Fruit fly (Drosophila melanogaster) whole organism, adult: ENCODE results near the gene Galt.

ENCODE experiments used
- CG11617 ChIP-seq: fragments of 200-800 bp; sonication (Bioruptor generic); optimal IDR thresholded peaks from 2 replicates; lab custom pipeline; 2017; ENCODE audit warnings: mild to moderate bottlenecking, missing biosample characterization, missing genetic modification reagents, missing genetic modification characterization
- CG12768 ChIP-seq: fragments of 200-800 bp; sonication (Bioruptor generic); optimal IDR thresholded peaks from 2 replicates; lab custom pipeline; 2017; ENCODE audit warnings: missing biosample characterization, missing genetic modification characterization, mild to moderate bottlenecking, moderate library complexity, missing genetic modification reagents
- CG14711 ChIP-seq: fragments of 200-800 bp; sonication (Bioruptor generic); optimal IDR thresholded peaks from 2 replicates; lab custom pipeline; 2018; ENCODE audit warnings: missing biosample characterization, mild to moderate bottlenecking, missing genetic modification characterization, moderate library complexity
- CG1620 ChIP-seq: fragments of 200-800 bp; sonication (Bioruptor generic); optimal IDR thresholded peaks from 2 replicates; lab custom pipeline; 2016; ENCODE audit warnings: missing biosample characterization, missing genetic modification characterization
- CG33017 ChIP-seq: fragments of 200-800 bp; sonication (Bioruptor generic); optimal IDR thresholded peaks from 2 replicates; lab custom pipeline; 2018; ENCODE audit warnings: missing biosample characterization, mild to moderate bottlenecking, missing genetic modification characterization, moderate library complexity
- CG5204 ChIP-seq: fragments of 200-800 bp; sonication (Bioruptor generic); optimal IDR thresholded peaks from 2 replicates; lab custom pipeline; 2016; ENCODE audit warnings: missing biosample characterization, missing genetic modification characterization
- CG7045 ChIP-seq: fragments of 200-800 bp; sonication (Bioruptor generic); optimal IDR thresholded peaks from 2 replicates; lab custom pipeline; 2017; ENCODE audit warnings: missing biosample characterization, mild to moderate bottlenecking, missing genetic modification characterization
- CG7101 ChIP-seq: fragments of 200-800 bp; sonication (Bioruptor generic); optimal IDR thresholded peaks from 2 replicates; lab custom pipeline; 2018; ENCODE audit warnings: missing biosample characterization, mild to moderate bottlenecking, missing genetic modification characterization, moderate library complexity
- Clk ChIP-seq: fragments of 200-800 bp; sonication (Bioruptor generic); optimal IDR thresholded peaks from 2 replicates; lab custom pipeline; 2017; ENCODE audit warnings: missing biosample characterization, missing genetic modification characterization
- Crg-1 ChIP-seq: fragments of 200-800 bp; sonication (Bioruptor generic); optimal IDR thresholded peaks from 2 replicates; lab custom pipeline; 2016; ENCODE audit warnings: missing biosample characterization, missing genetic modification characterization
- Hr96 ChIP-seq: fragments of 200-800 bp; sonication (Bioruptor generic); optimal IDR thresholded peaks from 2 replicates; lab custom pipeline; 2016; ENCODE audit warnings: missing biosample characterization, missing genetic modification characterization
- Mnt ChIP-seq: fragments of 200-800 bp; sonication (Bioruptor generic); optimal IDR thresholded peaks from 2 replicates; lab custom pipeline; 2016; ENCODE audit warnings: missing biosample characterization, mild to moderate bottlenecking, missing genetic modification characterization
- bab1 ChIP-seq: fragments of 200-800 bp; sonication (Bioruptor generic); optimal IDR thresholded peaks from 3 replicates; lab custom pipeline; 2019; ENCODE audit warnings: missing biosample characterization, mild to moderate bottlenecking, missing genetic modification characterization, moderate library complexity
- cic ChIP-seq: fragments of 200-800 bp; sonication (Bioruptor generic); optimal IDR thresholded peaks from 2 replicates; lab custom pipeline; 2017; ENCODE audit warnings: missing biosample characterization, mild to moderate bottlenecking, missing genetic modification characterization, moderate library complexity
- cnc ChIP-seq, 2 experiments: fragments of >200 bp; optimal IDR thresholded peaks; 2 replicates each; lab custom pipeline; 2017
- kay ChIP-seq: fragments of 200-800 bp; sonication (Bioruptor generic); peaks from one replicate; lab custom pipeline; 2016; ENCODE audit warnings: missing biosample characterization, missing genetic modification characterization, borderline replicate concordance
- ovo ChIP-seq: fragments of 200-800 bp; sonication (Bioruptor generic); optimal IDR thresholded peaks from 2 replicates; lab custom pipeline; 2016; ENCODE audit warnings: missing biosample characterization, missing genetic modification characterization
- pad ChIP-seq: fragments of 200-800 bp; sonication (Bioruptor generic); optimal IDR thresholded peaks from 3 replicates; lab custom pipeline; 2017; ENCODE audit warnings: missing biosample characterization, missing genetic modification characterization, mild to moderate bottlenecking, moderate library complexity, missing genetic modification reagents
- tj ChIP-seq: fragments of 200-800 bp; sonication (Bioruptor generic); optimal IDR thresholded peaks from 3 replicates; lab custom pipeline; 2017; ENCODE audit warnings: missing biosample characterization, mild to moderate bottlenecking, missing genetic modification characterization, moderate library complexity
- toe ChIP-seq: fragments of 200-800 bp; sonication (Bioruptor generic); optimal IDR thresholded peaks from 2 replicates; lab custom pipeline; 2016; ENCODE audit warnings: missing biosample characterization, missing genetic modification characterization

Gene Galt

DNA sequence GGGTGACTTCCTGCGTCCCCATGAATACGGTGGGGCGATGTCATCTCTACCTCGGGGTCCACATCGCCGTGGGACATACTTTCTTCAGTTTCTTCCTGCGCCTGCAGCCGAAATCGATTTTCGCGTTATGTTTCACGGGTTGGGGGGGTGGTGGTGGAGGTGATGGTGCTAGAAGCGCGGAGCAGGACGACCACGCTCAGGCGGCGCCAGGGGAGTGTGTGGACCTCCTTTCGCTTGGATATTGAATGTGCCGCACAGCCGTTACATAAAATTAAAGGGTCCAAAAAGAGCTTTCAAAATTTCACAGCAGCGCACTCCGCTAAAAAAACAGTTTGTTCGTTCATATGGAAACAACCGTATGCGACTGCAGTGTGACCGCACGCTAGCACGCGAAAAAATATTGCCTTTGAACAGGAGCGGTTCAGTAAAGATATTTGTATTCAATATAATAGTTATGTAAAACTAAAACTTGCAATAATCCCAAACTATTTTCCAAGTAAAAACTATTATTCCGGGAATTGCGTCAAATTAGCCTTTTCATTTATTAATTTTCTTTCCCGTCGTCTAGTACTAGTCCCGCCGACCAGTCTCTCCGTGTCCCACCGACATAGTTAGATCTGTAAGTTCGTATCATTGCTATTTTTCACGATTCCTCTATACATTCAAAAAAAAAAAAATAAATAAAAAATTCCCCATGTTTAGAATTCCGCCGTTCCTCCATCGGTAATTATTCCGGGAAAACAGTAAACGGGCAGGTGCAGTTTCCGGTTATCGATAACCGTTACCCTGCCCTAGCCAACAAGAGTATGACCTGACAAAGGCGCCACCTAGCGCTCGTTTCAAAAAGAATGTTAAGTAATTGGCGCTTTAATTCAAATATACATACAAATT is 16.4 kb upstream of the Galt start, which contains the start of gene Nhe3:
TSS of gene Nhe3 (minus strand) at position 373 of the 891 bp plus-strand sequence.
- TF ChIP-seq CG1620 (GFP tag; lab: Kevin White, UChicago): peak; percentile 59
- TF ChIP-seq CG7101 (tag; lab: Kevin White, UChicago): peak; percentile 73
- TF ChIP-seq CG5204 (GFP tag; lab: Kevin White, UChicago): peak; percentile 81
- peak; percentile 67 for TF ChIP-seq pad (GFP tag; lab: Kevin White, UChicago)
- TF ChIP-seq Clk (GFP tag; lab: Kevin White, UChicago): peak; percentile 58
- peak; percentile 85 for TF ChIP-seq ovo (GFP tag; lab: Kevin White, UChicago)
- TF ChIP-seq cnc (optimal IDR thresholded peaks at IDR 0.05; lab: Kevin White, UChicago): no peak
- peak; percentile 86 for TF ChIP-seq Mnt
- TF ChIP-seq kay (GFP tag; lab: Kevin White, UChicago): no peak
- TF ChIP-seq Hr96: peak; percentile 73
- peak; percentile 68 for TF ChIP-seq CG7045 (GFP tag; lab: Kevin White, UChicago)
- TF ChIP-seq CG14711 (tag; lab: Kevin White, UChicago): peak; percentile 60
- TF ChIP-seq CG33017 (tag; lab: Kevin White, UChicago): peak; percentile 46
- peak; percentile 75 for TF ChIP-seq CG12768 (GFP tag; lab: Kevin White, UChicago)
- no peak for TF ChIP-seq toe (GFP tag; lab: Kevin White, UChicago)
- peak; percentile 83 for TF ChIP-seq CG11617 (GFP tag; lab: Kevin White, UChicago)
- TF ChIP-seq tj: peak; percentile 49
- TF ChIP-seq bab1 (GFP tag; lab: Kevin White, UChicago): peak; percentile 60
- TF ChIP-seq Crg-1 (GFP tag; lab: Kevin White, UChicago): peak; percentile 48
- peak; percentile 34 for TF ChIP-seq cic (GFP tag; lab: Kevin White, UChicago)

DNA sequence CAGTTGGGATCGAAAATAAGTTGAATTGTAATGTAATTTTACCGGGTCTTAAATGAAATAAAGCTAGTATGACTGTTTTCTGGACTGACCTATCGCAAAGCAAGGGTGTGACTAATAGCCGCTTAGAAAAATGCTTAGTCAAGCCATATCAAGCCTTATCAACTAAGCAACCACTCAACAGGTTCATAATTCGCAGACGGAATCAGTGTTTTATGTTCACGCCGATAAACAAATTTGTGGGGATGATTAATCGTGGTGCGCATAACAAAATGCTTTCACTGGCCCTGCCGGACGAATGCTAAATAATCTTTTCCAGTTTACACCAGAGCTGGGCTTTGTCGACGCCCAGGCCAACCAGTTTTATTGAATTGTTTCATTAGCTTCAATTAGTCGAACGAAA is 15.1 kb upstream of the Galt start:
- TF ChIP-seq tj (peak; percentile 73), kay (GFP tag; lab: Kevin White, UChicago) (peak; percentile 81), Hr96 (no peak), CG7045 (GFP tag; lab: Kevin White, UChicago) (no peak), CG1620 (GFP tag; lab: Kevin White, UChicago) (no peak), cic (GFP tag; lab: Kevin White, UChicago) (no peak), CG12768 (GFP tag; lab: Kevin White, UChicago) (no peak), CG11617 (GFP tag; lab: Kevin White, UChicago) (no peak), Crg-1 (GFP tag; lab: Kevin White, UChicago) (no peak), toe (GFP tag; lab: Kevin White, UChicago) (no peak), CG33017 (tag; lab: Kevin White, UChicago) (no peak), CG7101 (tag; lab: Kevin White, UChicago) (no peak), cnc (optimal IDR thresholded peaks at IDR 0.05; lab: Kevin White, UChicago) (peak in 1 of 2 experiments; percentile 38)

- TF ChIP-seq CG1620 (GFP tag; lab: Kevin White, UChicago) (no peak), Crg-1 (GFP tag; lab: Kevin White, UChicago) (no peak), CG11617 (GFP tag; lab: Kevin White, UChicago) (no peak), CG7101 (tag; lab: Kevin White, UChicago) (no peak), toe (GFP tag; lab: Kevin White, UChicago) (no peak), kay (GFP tag; lab: Kevin White, UChicago) (no peak), Mnt (no peak), bab1 (GFP tag; lab: Kevin White, UChicago) (peak; percentile 1)
Observed at dm6 chr2L:6677453-6677852, 9.6 kb upstream of the Galt start, which contains the start of gene Nse1. Gene Nse1 (minus strand): TSS chr2L:6677625.

DNA sequence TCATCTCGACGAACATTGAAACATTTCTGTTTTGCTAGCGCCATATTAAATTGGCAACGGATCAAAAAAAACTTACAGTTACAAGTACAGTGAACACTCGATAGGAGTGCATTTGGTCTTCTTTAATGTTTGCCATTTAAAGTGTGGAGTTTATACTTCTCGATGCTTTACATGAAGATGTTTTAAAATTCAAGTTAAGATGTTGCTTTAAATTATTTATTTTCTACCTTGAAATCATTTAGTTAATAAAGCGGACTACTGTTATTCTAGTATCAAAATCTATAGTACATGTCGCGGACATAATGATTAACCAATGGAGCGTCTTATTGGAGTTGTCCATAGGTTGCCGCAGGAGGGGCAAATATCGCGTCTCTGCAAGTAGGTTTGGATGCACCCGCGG is 8.7 kb upstream of the Galt start, which contains the start of gene cort:
TSS of gene cort (minus strand) at position 101 of the 400 bp plus-strand sequence.
- TF ChIP-seq ovo (GFP tag; lab: Kevin White, UChicago) (peak; percentile 9), Clk (GFP tag; lab: Kevin White, UChicago) (no peak)

DNA sequence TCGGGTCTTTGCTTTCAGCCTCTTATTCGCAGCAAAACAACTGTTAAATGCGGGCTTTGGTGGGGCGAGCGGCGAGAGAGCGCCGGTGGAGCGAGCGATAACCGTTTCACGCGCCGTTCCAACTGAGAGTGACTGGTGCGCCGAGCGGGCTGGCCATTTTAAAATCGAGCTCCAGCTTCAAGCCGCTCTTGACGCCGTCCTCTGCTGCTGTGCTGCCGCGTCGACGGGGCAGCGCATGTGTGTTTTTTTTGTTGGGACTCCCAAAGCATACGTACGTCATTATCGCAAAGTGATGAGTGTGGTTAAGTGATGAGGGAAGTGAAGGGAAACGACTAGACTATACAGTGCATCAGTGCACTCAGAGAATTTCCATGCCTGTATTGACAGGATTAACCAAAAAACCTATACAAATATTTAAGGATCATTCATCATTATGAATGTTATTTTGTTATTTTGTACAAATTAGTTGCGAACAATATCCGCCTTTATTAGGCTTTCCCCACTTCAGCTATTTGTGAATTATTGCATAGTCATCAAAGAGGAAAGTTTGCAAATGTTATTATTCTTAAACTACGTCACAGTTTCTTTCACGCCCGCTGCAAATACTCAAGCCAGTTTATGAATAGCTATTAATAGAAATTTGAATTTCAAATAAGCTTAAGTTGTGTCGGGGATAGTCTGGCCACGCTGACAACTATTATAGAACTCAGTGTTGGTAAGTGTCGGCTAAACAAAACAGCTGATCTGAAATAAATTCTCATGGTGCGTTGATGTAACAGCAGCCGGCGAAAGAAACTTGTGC is 5.6 kb upstream of the Galt start, which contains the start of gene Spn27A:
TSS of gene Spn27A (minus strand) at position 137 of the 802 bp plus-strand sequence.
- TF ChIP-seq Clk (GFP tag; lab: Kevin White, UChicago): peak; percentile 68
- peak; percentile 39 for TF ChIP-seq bab1 (GFP tag; lab: Kevin White, UChicago)
- peak; percentile 68 for TF ChIP-seq tj
- TF ChIP-seq CG7045 (GFP tag; lab: Kevin White, UChicago): peak; percentile 79
- peak; percentile 29 to 75 for TF ChIP-seq cnc (optimal IDR thresholded peaks at IDR 0.05; lab: Kevin White, UChicago)
- peak; percentile 72 for TF ChIP-seq CG11617 (GFP tag; lab: Kevin White, UChicago)
- no peak for TF ChIP-seq CG5204 (GFP tag; lab: Kevin White, UChicago)
- TF ChIP-seq toe (GFP tag; lab: Kevin White, UChicago): no peak
- TF ChIP-seq CG7101 (tag; lab: Kevin White, UChicago): peak; percentile 64
- TF ChIP-seq CG14711 (tag; lab: Kevin White, UChicago): peak; percentile 61
- TF ChIP-seq Hr96: no peak
- peak; percentile 64 for TF ChIP-seq Crg-1 (GFP tag; lab: Kevin White, UChicago)
- peak; percentile 66 for TF ChIP-seq CG1620 (GFP tag; lab: Kevin White, UChicago)
- TF ChIP-seq kay (GFP tag; lab: Kevin White, UChicago): no peak
- peak; percentile 70 for TF ChIP-seq CG12768 (GFP tag; lab: Kevin White, UChicago)
- peak; percentile 41 for TF ChIP-seq ovo (GFP tag; lab: Kevin White, UChicago)
- TF ChIP-seq cic (GFP tag; lab: Kevin White, UChicago): peak; percentile 62
- TF ChIP-seq pad (GFP tag; lab: Kevin White, UChicago): peak; percentile 97
- peak; percentile 64 for TF ChIP-seq Mnt
- peak; percentile 11 for TF ChIP-seq CG33017 (tag; lab: Kevin White, UChicago)
